Worm (Caenorhabditis elegans) whole organism, L4/young adult: ENCODE results near the gene F39E9.6.

Experiments
- W03F9.2 ChIP-seq: fragments of 150-350 bp; optimal IDR thresholded peaks from 2 replicates; lab custom pipeline; 2014; ENCODE audit warnings: missing biosample characterization, missing genetic modification characterization
- him-1 ChIP-seq: sonication (generic microtip); optimal IDR thresholded peaks from 2 replicates; lab custom pipeline; 2016; ENCODE audit warnings: missing genotype, missing genetic modification reagents, missing genetic modification characterization, missing compliant biosample characterization

DNA sequence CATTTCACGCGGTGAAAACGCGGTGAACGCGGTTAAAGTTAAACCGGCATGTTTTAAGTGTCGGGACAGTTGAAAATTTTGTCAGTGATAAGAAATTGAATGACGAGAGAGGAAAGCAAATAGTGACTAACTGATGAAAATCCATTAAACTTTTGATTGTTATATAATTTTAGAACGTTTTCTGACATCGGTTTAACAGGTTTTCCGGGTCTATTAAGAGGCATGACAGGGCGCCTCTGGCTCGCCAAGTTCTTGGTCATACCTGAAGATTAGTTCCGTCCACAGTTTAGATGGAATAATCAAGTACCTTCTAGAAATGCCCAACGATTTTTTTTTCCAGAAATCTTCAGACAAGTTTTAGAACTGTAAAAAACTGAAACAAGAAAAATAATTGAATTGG lies 9.8 kb upstream of the F39E9.6 start, which contains the start of gene Y46D2A.2:
- TF ChIP-seq him-1 (tag; lab: Kevin White, UChicago) (no peak), W03F9.2 (tag; lab: Kevin White, UChicago) (no peak)
